Fruit fly (Drosophila melanogaster) whole organism, embryonic: ENCODE measurements around the gene Kr-h2.

Experiments used
- Aef1 ChIP-seq: fragments of 200-800 bp; sonication (Bioruptor generic); IDR thresholded peaks from 3 replicates; pipeline ENCODE4 v1.3.6; 2022; ENCODE audit warnings: missing biosample characterization, missing genetic modification characterization
- BEAF-32 ChIP-seq: fragments of 200-800 bp; sonication (Bioruptor generic); optimal IDR thresholded peaks from 3 replicates; lab custom pipeline; 2017; ENCODE audit warnings: missing biosample characterization, missing genetic modification characterization, mild to moderate bottlenecking, moderate library complexity, missing genetic modification reagents
- Bgb ChIP-seq: fragments of 200-800 bp; sonication (Bioruptor generic); IDR thresholded peaks from 2 replicates; pipeline ENCODE4 v1.3.6; 2022; ENCODE audit warnings: missing biosample characterization, missing genetic modification characterization; ENCODE audit not compliant: partially characterized antibody
- CG10147 ChIP-seq: fragments of 200-800 bp; sonication (Bioruptor generic); optimal IDR thresholded peaks from 2 replicates; lab custom pipeline; 2019; ENCODE audit warnings: missing biosample characterization, mild to moderate bottlenecking, missing genetic modification characterization, moderate library complexity
- CG10654 ChIP-seq: fragments of 200-800 bp; sonication (Bioruptor generic); optimal IDR thresholded peaks from 2 replicates; lab custom pipeline; 2016; ENCODE audit warnings: missing biosample characterization, missing genetic modification characterization
- CG11085 ChIP-seq: fragments of 200-800 bp; sonication (Bioruptor generic); IDR thresholded peaks from 2 replicates; pipeline ENCODE4 v1.3.6; 2022; ENCODE audit warnings: missing biosample characterization, missing genetic modification characterization
- CG12299 ChIP-seq: fragments of 200-800 bp; sonication (Bioruptor generic); optimal IDR thresholded peaks from 2 replicates; lab custom pipeline; 2018; ENCODE audit warnings: missing biosample characterization, mild to moderate bottlenecking, missing genetic modification characterization
- CG12391 ChIP-seq: fragments of 200-800 bp; sonication (Bioruptor generic); optimal IDR thresholded peaks from 3 replicates; lab custom pipeline; 2018; ENCODE audit warnings: missing biosample characterization, mild to moderate bottlenecking, missing genetic modification characterization, moderate library complexity
- CG12769 ChIP-seq: fragments of 200-800 bp; sonication (Bioruptor generic); optimal IDR thresholded peaks from 2 replicates; lab custom pipeline; 2019; ENCODE audit warnings: missing biosample characterization, mild to moderate bottlenecking, missing genetic modification characterization, moderate library complexity
- CG17186 ChIP-seq: fragments of 200-800 bp; sonication (Bioruptor generic); optimal IDR thresholded peaks from 3 replicates; lab custom pipeline; 2017; ENCODE audit warnings: missing biosample characterization, missing genetic modification reagents, missing genetic modification characterization
- CG18011 ChIP-seq: fragments of 200-800 bp; sonication (Bioruptor generic); optimal IDR thresholded peaks from 2 replicates; lab custom pipeline; 2017; ENCODE audit warnings: missing biosample characterization, missing genetic modification characterization, mild to moderate bottlenecking, moderate library complexity, missing genotype
- CG2120 ChIP-seq: fragments of 200-800 bp; sonication (Bioruptor generic); optimal IDR thresholded peaks from 3 replicates; lab custom pipeline; 2016; ENCODE audit warnings: missing biosample characterization, missing genetic modification characterization
- CG30431 ChIP-seq: fragments of 200-800 bp; sonication (Bioruptor generic); optimal IDR thresholded peaks from 2 replicates; lab custom pipeline; 2017; ENCODE audit warnings: missing biosample characterization, missing genetic modification characterization
- CG3281 ChIP-seq: fragments of 200-800 bp; sonication (Bioruptor generic); optimal IDR thresholded peaks from 3 replicates; lab custom pipeline; 2017; ENCODE audit warnings: missing biosample characterization, mild to moderate bottlenecking, missing genetic modification characterization
- CG5245 ChIP-seq: fragments of 200-800 bp; sonication (Bioruptor generic); optimal IDR thresholded peaks from 3 replicates; lab custom pipeline; 2016; ENCODE audit warnings: missing biosample characterization, missing genetic modification characterization
- CG7372 ChIP-seq: fragments of 200-800 bp; sonication (Bioruptor generic); IDR thresholded peaks from 2 replicates; pipeline ENCODE4 v1.3.6; 2022; ENCODE audit warnings: missing biosample characterization, missing genetic modification characterization
- CG8281 ChIP-seq: fragments of 200-800 bp; sonication (Bioruptor generic); optimal IDR thresholded peaks from 2 replicates; lab custom pipeline; 2018; ENCODE audit warnings: missing biosample characterization, mild to moderate bottlenecking, missing genetic modification characterization, moderate library complexity
- CG9932 ChIP-seq: fragments of 200-800 bp; sonication (Bioruptor generic); IDR thresholded peaks from 2 replicates; pipeline ENCODE4 v1.3.6; 2022; ENCODE audit warnings: missing biosample characterization, missing genetic modification characterization
- Dek ChIP-seq: fragments of 200-800 bp; sonication (Bioruptor generic); optimal IDR thresholded peaks from 3 replicates; lab custom pipeline; 2019; ENCODE audit warnings: missing biosample characterization, mild to moderate bottlenecking, missing genetic modification characterization, moderate library complexity
- Dip3 ChIP-seq: fragments of 200-800 bp; sonication (Bioruptor generic); optimal IDR thresholded peaks from 3 replicates; lab custom pipeline; 2016; ENCODE audit warnings: missing biosample characterization, missing genetic modification characterization
- E2f2 ChIP-seq: fragments of 200-800 bp; sonication (Bioruptor generic); IDR thresholded peaks from 2 replicates; pipeline ENCODE4 v1.3.6; 2022; ENCODE audit warnings: missing biosample characterization, missing genetic modification characterization
- Eip74EF ChIP-seq, 2 experiments: fragments of 200-800 bp in 1 of 2; fragments of >200 bp in 1 of 2; sonication (Bioruptor generic) in 1 of 2; optimal IDR thresholded peaks; 2 replicates each; lab custom pipeline; 2017 to 2019; ENCODE audit warnings: missing biosample characterization in 2 of 2, missing genetic modification characterization in 2 of 2, mild to moderate bottlenecking in 1 of 2, moderate library complexity in 1 of 2
- Hey ChIP-seq: fragments of 200-800 bp; sonication (Bioruptor generic); optimal IDR thresholded peaks from 3 replicates; lab custom pipeline; 2018; ENCODE audit warnings: missing biosample characterization, mild to moderate bottlenecking, missing genetic modification characterization
- Hr3 ChIP-seq: fragments of 200-800 bp; sonication (Bioruptor generic); optimal IDR thresholded peaks from 3 replicates; lab custom pipeline; 2016; ENCODE audit warnings: missing biosample characterization, missing genetic modification characterization
- Nf-YB ChIP-seq: fragments of 200-800 bp; sonication (Bioruptor generic); optimal IDR thresholded peaks from 3 replicates; lab custom pipeline; 2019; ENCODE audit warnings: missing biosample characterization, mild to moderate bottlenecking, missing genetic modification characterization, moderate library complexity
- Optix ChIP-seq: fragments of 200-800 bp; sonication (Bioruptor generic); IDR thresholded peaks from 3 replicates; pipeline ENCODE4 v1.3.6; 2022; ENCODE audit warnings: missing biosample characterization, missing genetic modification characterization
- Rx ChIP-seq: fragments of 200-800 bp; sonication (Bioruptor generic); IDR thresholded peaks from 2 replicates; pipeline ENCODE4 v1.3.6; 2022; ENCODE audit warnings: missing biosample characterization, missing genetic modification characterization
- Sox100B ChIP-seq: fragments of 200-800 bp; sonication (Bioruptor generic); optimal IDR thresholded peaks from 3 replicates; lab custom pipeline; 2018; ENCODE audit warnings: missing biosample characterization, mild to moderate bottlenecking, missing genetic modification characterization
- Sry-δ ChIP-seq: fragments of 200-800 bp; sonication (Bioruptor generic); optimal IDR thresholded peaks from 2 replicates; lab custom pipeline; 2016; ENCODE audit warnings: missing biosample characterization, missing genetic modification characterization
- ac ChIP-seq: fragments of 200-800 bp; sonication (Bioruptor generic); optimal IDR thresholded peaks from 3 replicates; lab custom pipeline; 2017; ENCODE audit warnings: missing biosample characterization, mild to moderate bottlenecking, missing genetic modification characterization
- az2 ChIP-seq: fragments of 200-800 bp; sonication (Bioruptor generic); optimal IDR thresholded peaks from 3 replicates; lab custom pipeline; 2016; ENCODE audit warnings: missing biosample characterization, missing genetic modification characterization
- cg ChIP-seq: fragments of 200-800 bp; sonication (Bioruptor generic); optimal IDR thresholded peaks from 3 replicates; lab custom pipeline; 2019; ENCODE audit warnings: missing biosample characterization, mild to moderate bottlenecking, missing genetic modification characterization, moderate library complexity
- chinmo ChIP-seq: fragments of 200-800 bp; sonication (Bioruptor generic); IDR thresholded peaks from 4 replicates; pipeline ENCODE4 v1.3.6; 2022; ENCODE audit warnings: missing biosample characterization, missing genetic modification characterization; ENCODE audit not compliant: partially characterized antibody
- ci ChIP-seq: fragments of 200-800 bp; sonication (Bioruptor generic); IDR thresholded peaks from 3 replicates; pipeline ENCODE4 v1.3.6; 2022; ENCODE audit warnings: missing biosample characterization, missing genetic modification characterization
- ewg ChIP-seq: fragments of 200-800 bp; sonication (Bioruptor generic); optimal IDR thresholded peaks from 3 replicates; lab custom pipeline; 2017; ENCODE audit warnings: mild to moderate bottlenecking, missing biosample characterization, missing genetic modification reagents, missing genetic modification characterization
- ftz-f1 ChIP-seq: fragments of 200-800 bp; sonication (Bioruptor generic); optimal IDR thresholded peaks from 2 replicates; lab custom pipeline; 2016; ENCODE audit warnings: missing biosample characterization, missing genetic modification characterization
- ham ChIP-seq: fragments of 200-800 bp; sonication (Bioruptor generic); IDR thresholded peaks from 2 replicates; pipeline ENCODE4 v1.3.6; 2022; ENCODE audit warnings: missing biosample characterization, missing genetic modification characterization
- her ChIP-seq: fragments of 200-800 bp; sonication (Bioruptor generic); optimal IDR thresholded peaks from 2 replicates; lab custom pipeline; 2016; ENCODE audit warnings: missing biosample characterization, missing genetic modification characterization
- kah ChIP-seq: fragments of 200-800 bp; sonication (Bioruptor generic); optimal IDR thresholded peaks from 2 replicates; lab custom pipeline; 2018; ENCODE audit warnings: missing biosample characterization, mild to moderate bottlenecking, missing genetic modification characterization
- klu ChIP-seq: fragments of 200-800 bp; sonication (Bioruptor generic); IDR thresholded peaks from 2 replicates; pipeline ENCODE4 v1.3.6; 2022; ENCODE audit warnings: missing biosample characterization, missing genetic modification characterization
- maf-S ChIP-seq: fragments of 200-800 bp; sonication (Bioruptor generic); optimal IDR thresholded peaks from 2 replicates; lab custom pipeline; 2016; ENCODE audit warnings: missing biosample characterization, missing genetic modification characterization
- nerfin-2 ChIP-seq: fragments of 200-800 bp; sonication (Bioruptor generic); IDR thresholded peaks from 2 replicates; pipeline ENCODE4 v1.3.6; 2022; ENCODE audit warnings: missing biosample characterization, missing genetic modification characterization; ENCODE audit not compliant: partially characterized antibody
- pb ChIP-seq: fragments of 200-800 bp; sonication (Bioruptor generic); optimal IDR thresholded peaks from 3 replicates; lab custom pipeline; 2016; ENCODE audit warnings: missing biosample characterization, missing genetic modification characterization
- pita ChIP-seq: fragments of 200-800 bp; sonication (Bioruptor generic); optimal IDR thresholded peaks from 2 replicates; lab custom pipeline; 2017; ENCODE audit warnings: missing biosample characterization, mild to moderate bottlenecking, missing genetic modification characterization
- rib ChIP-seq: fragments of 200-800 bp; sonication (Bioruptor generic); IDR thresholded peaks from 2 replicates; pipeline ENCODE4 v1.3.6; 2022; ENCODE audit warnings: missing biosample characterization, missing genetic modification characterization
- run ChIP-seq: fragments of 200-800 bp; sonication (Bioruptor generic); optimal IDR thresholded peaks from 3 replicates; lab custom pipeline; 2018; ENCODE audit warnings: missing biosample characterization, mild to moderate bottlenecking, missing genetic modification characterization
- sna ChIP-seq: fragments of 200-800 bp; sonication (Bioruptor generic); IDR thresholded peaks from 2 replicates; pipeline ENCODE4 v1.3.6; 2022; ENCODE audit warnings: missing biosample characterization, missing genetic modification characterization; ENCODE audit not compliant: partially characterized antibody
- twi ChIP-seq: fragments of 200-800 bp; optimal IDR thresholded peaks from 2 replicates; lab custom pipeline; 2019; ENCODE audit warnings: missing biosample characterization, mild to moderate bottlenecking, missing genetic modification characterization, moderate library complexity
- yki ChIP-seq: fragments of >200 bp; optimal IDR thresholded peaks from 3 replicates; lab custom pipeline; 2018
- zfh1 ChIP-seq: fragments of 200-800 bp; sonication (Bioruptor generic); IDR thresholded peaks from 3 replicates; pipeline ENCODE4 v1.3.6; 2022; ENCODE audit warnings: missing biosample characterization, missing genetic modification characterization
- zfh2 ChIP-seq: fragments of 200-800 bp; sonication (Bioruptor generic); optimal IDR thresholded peaks from 2 replicates; lab custom pipeline; 2016; ENCODE audit warnings: missing biosample characterization, missing genetic modification characterization

The Kr-h2 gene

DNA sequence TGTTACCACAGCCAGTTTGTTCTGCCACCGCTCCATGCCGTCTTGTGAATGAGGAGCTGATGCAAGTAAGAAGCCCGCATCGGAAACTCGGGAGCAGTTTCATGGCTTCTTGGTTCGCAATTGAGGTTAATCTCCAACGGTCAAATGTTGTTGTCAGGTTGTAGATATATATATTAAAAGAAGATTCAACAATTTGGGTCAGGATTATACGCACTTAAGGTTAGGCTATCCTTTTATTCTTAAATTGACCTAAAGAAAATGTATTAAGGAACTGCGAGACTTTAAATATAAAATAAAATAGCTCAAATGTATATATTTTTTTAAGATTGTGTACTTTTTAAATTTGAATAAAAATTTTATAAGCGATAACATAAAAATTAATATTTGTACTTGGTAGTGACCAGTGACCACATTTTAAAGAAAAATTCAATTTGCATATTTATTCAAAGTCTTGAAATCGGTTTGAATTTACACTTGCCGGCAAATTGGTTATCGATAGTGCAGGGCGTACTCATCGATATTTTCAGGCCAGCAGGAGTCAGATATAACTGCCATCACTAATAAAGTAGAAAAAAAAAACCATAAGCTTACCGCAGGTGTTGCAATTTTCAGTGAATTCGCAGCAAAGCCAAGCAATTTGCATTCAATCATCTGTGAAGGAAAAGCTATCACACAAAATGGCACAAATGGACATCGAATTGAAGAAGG is 2.1 kb upstream of the Kr-h2 start, which contains the start of the genes CG9150 and Pfdn1 (continued):
- TF ChIP-seq cg (no peak), CG18011 (GFP tag; lab: Kevin White, UChicago) (no peak), Sox100B (GFP tag; lab: Kevin White, UChicago) (no peak), yki (lab: Kevin White, UChicago) (no peak), nerfin-2 (GFP tag; lab: Robert Waterston, UW) (peak; percentile 85), E2f2 (GFP tag; lab: Robert Waterston, UW) (peak; percentile 95), CG10147 (GFP tag; lab: Kevin White, UChicago) (no peak), Dek (tag; lab: Kevin White, UChicago) (no peak), sna (GFP tag; lab: Robert Waterston, UW) (peak; percentile 79), CG30431 (GFP tag; lab: Kevin White, UChicago) (no peak), CG12391 (no peak), zfh1 (GFP tag; lab: Robert Waterston, UW) (no peak), maf-S (GFP tag; lab: Kevin White, UChicago) (no peak), CG12299 (tag; lab: Kevin White, UChicago) (no peak), Sry-δ (GFP tag; lab: Kevin White, UChicago) (peak; percentile 95), her (GFP tag; lab: Kevin White, UChicago) (peak; percentile 2), CG3281 (GFP tag; lab: Kevin White, UChicago) (no peak), Bgb (peak; percentile 94), CG2120 (GFP tag; lab: Kevin White, UChicago) (peak; percentile 25), CG10654 (GFP tag; lab: Kevin White, UChicago) (no peak), Rx (GFP tag; lab: Robert Waterston, UW) (no peak), pb (no peak), Nf-YB (no peak), ewg (GFP tag; lab: Kevin White, UChicago) (no peak), Eip74EF (GFP tag; optimal IDR thresholded peaks at IDR 0.05; lab: Kevin White, UChicago) (no peak), ham (GFP tag; lab: Robert Waterston, UW) (no peak), Optix (GFP tag; lab: Robert Waterston, UW) (no peak), Hr3 (GFP tag; lab: Kevin White, UChicago) (no peak), CG9932 (peak; percentile 52), Dip3 (no peak), kah (GFP tag; lab: Kevin White, UChicago) (no peak), ci (GFP tag; lab: Robert Waterston, UW) (no peak), twi (tag; lab: Kevin White, UChicago) (no peak), run (no peak), CG17186 (GFP tag; lab: Kevin White, UChicago) (no peak), az2 (GFP tag; lab: Kevin White, UChicago) (no peak), CG8281 (tag; lab: Kevin White, UChicago) (no peak), chinmo (peak; percentile 78; the same call in 2 of the 4 replicates), CG5245 (no peak), Hey (tag; lab: Kevin White, UChicago) (no peak), ftz-f1 (GFP tag; lab: Kevin White, UChicago) (no peak), CG7372 (GFP tag; lab: Robert Waterston, UW) (no peak), CG12769 (tag; lab: Kevin White, UChicago) (no peak), ac (GFP tag; lab: Kevin White, UChicago) (no peak), BEAF-32 (GFP tag; lab: Kevin White, UChicago) (peak; percentile 86), CG11085 (GFP tag; lab: Robert Waterston, UW) (no peak), klu (GFP tag; lab: Robert Waterston, UW) (no peak), pita (GFP tag; lab: Kevin White, UChicago) (no peak), Aef1 (no peak), rib (no peak), zfh2 (GFP tag; lab: Kevin White, UChicago) (no peak)
